Worm (Caenorhabditis elegans): ENCODE measurements around the gene pals-26.

pals-26 gene

DNA sequence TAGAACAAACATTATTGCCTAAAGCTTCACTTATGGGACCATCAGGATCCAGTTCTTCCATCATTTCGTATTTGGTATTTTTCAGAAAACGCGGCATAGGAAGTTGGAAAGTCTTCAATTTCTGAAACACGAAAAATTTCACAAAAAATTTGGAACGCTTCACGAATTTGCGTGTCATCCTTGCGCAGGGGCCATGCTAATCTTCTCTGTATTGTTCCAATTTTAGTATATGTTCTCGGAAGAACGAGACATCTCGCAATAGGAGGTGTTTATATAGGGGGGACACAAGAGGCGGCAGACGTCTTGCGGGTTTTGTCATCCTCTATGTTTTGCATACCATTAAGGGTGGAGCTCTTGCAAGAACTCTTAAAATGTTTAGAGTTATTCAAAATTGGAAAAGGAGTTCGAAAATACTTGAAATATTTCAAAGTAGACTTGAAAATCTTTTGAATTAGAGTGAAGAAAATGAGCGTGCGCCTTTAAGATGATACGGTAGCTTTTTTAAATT, 51.8 kb downstream of the pals-26 start (continued):
- TF ChIP-seq attf-3 (GFP tag; conservative IDR thresholded peaks at IDR 0.05): 0 out of 2 replicates have a peak, but pooled peaks have one; percentile 21
- peak; percentile 23 for TF ChIP-seq ztf-18 (tag; optimal IDR thresholded peaks at IDR 0.05)
- TF ChIP-seq ceh-91 (GFP tag; IDR thresholded peaks at IDR 0.05): peak; percentile 45; the same call in 1 of the 2 replicates
- TF ChIP-seq Y56A3A.18 (GFP tag; IDR thresholded peaks at IDR 0.05): peak; percentile 87
- 0 out of 2 replicates have a peak, but pooled peaks have one; percentile 20 for TF ChIP-seq Y53G8AR.9 (GFP tag; conservative IDR thresholded peaks at IDR 0.05)
- TF ChIP-seq lin-26 (GFP tag; IDR thresholded peaks at IDR 0.05): peak; percentile 90
- TF ChIP-seq snpc-4 (GFP tag; optimal IDR thresholded peaks at IDR 0.05): peak; percentile 66
- peak; percentile 85 to 99 (median 92) for TF ChIP-seq snpc-4 (tag; optimal IDR thresholded peaks at IDR 0.05)
- TF ChIP-seq rec-8 (tag; optimal IDR thresholded peaks at IDR 0.05): peak in 1 of 2 experiments; percentile 34
- peak; percentile 71; the same call in 1 of the 2 replicates for TF ChIP-seq hmg-20 (GFP tag; IDR thresholded peaks at IDR 0.05)

Data from whole organism, young adult.